Worm (Caenorhabditis elegans) whole organism, young adult: ENCODE results near the gene T26G10.4.

Experiments
- B0035.1 ChIP-seq: sonication (generic microtip); optimal IDR thresholded peaks from 2 replicates; lab custom pipeline; 2016; ENCODE audit warnings: missing genetic modification characterization, mild to moderate bottlenecking, missing compliant biosample characterization, missing genotype, missing genetic modification reagents
- F10E7.11 ChIP-seq: sonication (generic microtip); optimal IDR thresholded peaks from 2 replicates; lab custom pipeline; 2017; ENCODE audit warnings: mild to moderate bottlenecking, missing genetic modification characterization, moderate library complexity, missing compliant biosample characterization
- F22D6.2 ChIP-seq: sonication (generic microtip); optimal IDR thresholded peaks from 2 replicates; lab custom pipeline; 2016; ENCODE audit warnings: mild to moderate bottlenecking, missing genetic modification characterization, missing compliant biosample characterization
- F23B12.7 ChIP-seq: sonication (generic microtip); optimal IDR thresholded peaks from 2 replicates; lab custom pipeline; 2017; ENCODE audit warnings: missing genetic modification characterization, mild to moderate bottlenecking, missing compliant biosample characterization, antibody characterized with exemption, moderate library complexity; ENCODE audit not compliant: insufficient read depth
- F33H1.4 ChIP-seq: fragments of 200-800 bp; sonication (Bioruptor generic); IDR thresholded peaks from 2 replicates; pipeline ENCODE4 v1.3.6; 2022; ENCODE audit warnings: missing genetic modification reagents, missing genetic modification characterization, missing compliant biosample characterization
- F37B4.10 ChIP-seq: fragments of 200-800 bp; sonication (Bioruptor generic); IDR thresholded peaks from 2 replicates; pipeline ENCODE4 v1.3.6; 2022; ENCODE audit warnings: missing genetic modification characterization, missing compliant biosample characterization
- F57C9.4 ChIP-seq: sonication (generic microtip); optimal IDR thresholded peaks from 2 replicates; lab custom pipeline; 2017; ENCODE audit warnings: mild to moderate bottlenecking, missing genetic modification characterization, missing compliant biosample characterization
- K12H6.12 ChIP-seq: fragments of 200-800 bp; sonication (Bioruptor generic); optimal IDR thresholded peaks from 2 replicates; lab custom pipeline; 2018; ENCODE audit warnings: mild to moderate bottlenecking, missing genetic modification characterization, missing compliant biosample characterization
- T07F8.4 ChIP-seq: sonication (generic microtip); optimal IDR thresholded peaks from 2 replicates; lab custom pipeline; 2016; ENCODE audit warnings: mild to moderate bottlenecking, missing genetic modification characterization, moderate library complexity, missing compliant biosample characterization
- Y53F4B.3 ChIP-seq: fragments of 200-800 bp; sonication (Bioruptor generic); IDR thresholded peaks from 2 replicates; pipeline ENCODE4 v1.3.6; 2022; ENCODE audit warnings: missing genetic modification reagents, missing genetic modification characterization, missing compliant biosample characterization
- Y67H2A.10 ChIP-seq: fragments of 200-800 bp; sonication (Bioruptor generic); conservative IDR thresholded peaks from 2 replicates; pipeline ENCODE4 v1.3.6; 2022; ENCODE audit warnings: missing genetic modification reagents, missing genetic modification characterization, missing compliant biosample characterization
- Y95B8A.8 ChIP-seq: fragments of 200-800 bp; sonication (Bioruptor generic); IDR thresholded peaks from 2 replicates; pipeline ENCODE4 v1.3.6; 2022; ENCODE audit warnings: missing genetic modification reagents, missing genetic modification characterization, missing compliant biosample characterization
- akir-1 ChIP-seq: fragments of 200-800 bp; sonication (Bioruptor generic); optimal IDR thresholded peaks from 2 replicates; lab custom pipeline; 2018; ENCODE audit warnings: mild to moderate bottlenecking, missing genetic modification characterization, moderate library complexity, missing compliant biosample characterization
- atf-7 ChIP-seq: sonication (generic microtip); optimal IDR thresholded peaks from 2 replicates; lab custom pipeline; 2017; ENCODE audit warnings: mild to moderate bottlenecking, missing genetic modification characterization, missing compliant biosample characterization
- attf-3 ChIP-seq: fragments of 200-800 bp; sonication (Bioruptor generic); conservative IDR thresholded peaks from 2 replicates; pipeline ENCODE4 v1.3.6; 2022; ENCODE audit warnings: missing genetic modification reagents, missing genetic modification characterization, missing compliant biosample characterization
- ceh-58 ChIP-seq: fragments of 200-800 bp; sonication (Bioruptor generic); IDR thresholded peaks from 2 replicates; pipeline ENCODE4 v1.3.6; 2022; ENCODE audit warnings: missing genetic modification characterization, missing compliant biosample characterization
- ceh-91 ChIP-seq: fragments of 200-800 bp; sonication (Bioruptor generic); IDR thresholded peaks from 2 replicates; pipeline ENCODE4 v1.3.6; 2022; ENCODE audit warnings: missing genetic modification reagents, missing genetic modification characterization, missing compliant biosample characterization
- dox-1 ChIP-seq: fragments of 200-800 bp; sonication (Bioruptor generic); IDR thresholded peaks from 2 replicates; pipeline ENCODE4 v1.3.6; 2022; ENCODE audit warnings: missing genetic modification reagents, missing genetic modification characterization, missing compliant biosample characterization
- efl-1 ChIP-seq: fragments of 150-350 bp; optimal IDR thresholded peaks from 2 replicates; lab custom pipeline; 2014; ENCODE audit warnings: missing biosample characterization, missing genetic modification reagents, missing genetic modification characterization
- ekl-4 ChIP-seq: fragments of 200-800 bp; sonication (Bioruptor generic); IDR thresholded peaks from 2 replicates; pipeline ENCODE4 v1.3.6; 2022; ENCODE audit warnings: missing genetic modification reagents, missing genetic modification characterization, missing compliant biosample characterization
- hmg-20 ChIP-seq: fragments of 200-800 bp; sonication (Bioruptor generic); IDR thresholded peaks from 2 replicates; pipeline ENCODE4 v1.3.6; 2022; ENCODE audit warnings: missing genetic modification reagents, missing genetic modification characterization, missing compliant biosample characterization
- lin-26 ChIP-seq: fragments of 200-800 bp; sonication (Bioruptor generic); IDR thresholded peaks from 2 replicates; pipeline ENCODE4 v1.3.6; 2022; ENCODE audit warnings: missing genetic modification reagents, missing genetic modification characterization, missing compliant biosample characterization
- lin-40 ChIP-seq: sonication (generic microtip); optimal IDR thresholded peaks from 2 replicates; lab custom pipeline; 2016; ENCODE audit warnings: missing genetic modification characterization, mild to moderate bottlenecking, missing compliant biosample characterization, missing genotype, missing genetic modification reagents
- lir-1 ChIP-seq: fragments of 200-800 bp; sonication (Bioruptor generic); conservative IDR thresholded peaks from 2 replicates; pipeline ENCODE4 v1.3.6; 2022; ENCODE audit warnings: missing genetic modification reagents, missing genetic modification characterization, missing compliant biosample characterization
- lsl-1 ChIP-seq: fragments of 200-800 bp; sonication (Bioruptor generic); optimal IDR thresholded peaks from 2 replicates; lab custom pipeline; 2018; ENCODE audit warnings: mild to moderate bottlenecking, missing genetic modification characterization, moderate library complexity, missing compliant biosample characterization
- lsy-27 ChIP-seq: sonication (generic microtip); optimal IDR thresholded peaks from 2 replicates; lab custom pipeline; 2017; ENCODE audit warnings: missing genetic modification characterization, mild to moderate bottlenecking, missing compliant biosample characterization, antibody characterized with exemption, missing genotype, borderline replicate concordance; ENCODE audit not compliant: insufficient read depth
- madf-10 ChIP-seq: sonication (generic microtip); optimal IDR thresholded peaks from 2 replicates; lab custom pipeline; 2016; ENCODE audit warnings: mild to moderate bottlenecking, missing genetic modification characterization, missing compliant biosample characterization
- mxl-1 ChIP-seq: sonication (generic microtip); optimal IDR thresholded peaks from 2 replicates; lab custom pipeline; 2016; ENCODE audit warnings: missing genetic modification characterization, missing compliant biosample characterization
- nhr-179 ChIP-seq: sonication (generic microtip); optimal IDR thresholded peaks from 2 replicates; lab custom pipeline; 2016; ENCODE audit warnings: mild to moderate bottlenecking, missing genetic modification characterization, missing compliant biosample characterization
- pha-4 ChIP-seq: fragments of 150-350 bp; sonication (generic microtip); optimal IDR thresholded peaks from 2 replicates; lab custom pipeline; 2014; ENCODE audit warnings: missing biosample characterization, missing genetic modification reagents, missing genetic modification characterization
- rec-8 ChIP-seq, 2 experiments: sonication (generic microtip); optimal IDR thresholded peaks; 2 replicates each; lab custom pipeline; 2016; ENCODE audit warnings: mild to moderate bottlenecking in 2 of 2, missing genetic modification characterization in 2 of 2, missing genetic modification reagents in 2 of 2, missing genotype in 2 of 2, missing biosample characterization in 1 of 2, missing compliant biosample characterization in 1 of 2, moderate library complexity in 1 of 2
- snpc-1.3 ChIP-seq: sonication (generic microtip); optimal IDR thresholded peaks from 2 replicates; lab custom pipeline; 2017; ENCODE audit warnings: missing genetic modification characterization, mild to moderate bottlenecking, missing compliant biosample characterization, antibody characterized with exemption, moderate library complexity, missing genotype, missing genetic modification reagents; ENCODE audit not compliant: insufficient read depth
- snpc-3.4 ChIP-seq: sonication (generic microtip); optimal IDR thresholded peaks from 2 replicates; lab custom pipeline; 2017; ENCODE audit warnings: missing genetic modification characterization, mild to moderate bottlenecking, missing compliant biosample characterization, antibody characterized with exemption, moderate library complexity, missing genotype, missing genetic modification reagents
- snpc-4 ChIP-seq, 5 experiments: fragments of 150-350 bp in 1 of 5; sonication (generic microtip) in 4 of 5; optimal IDR thresholded peaks; 2 replicates each; lab custom pipeline; 2014 to 2018; ENCODE audit warnings: missing genetic modification characterization in 5 of 5, missing biosample characterization in 3 of 5, antibody characterized with exemption in 2 of 5, mild to moderate bottlenecking in 2 of 5, missing compliant biosample characterization in 2 of 5, missing genotype in 2 of 5, moderate library complexity in 2 of 5, missing genetic modification reagents in 1 of 5
- somi-1 ChIP-seq: fragments of 200-800 bp; sonication (Bioruptor generic); optimal IDR thresholded peaks from 2 replicates; lab custom pipeline; 2018; ENCODE audit warnings: mild to moderate bottlenecking, missing genetic modification characterization, missing compliant biosample characterization
- tbx-9 ChIP-seq: sonication (generic microtip); optimal IDR thresholded peaks from 2 replicates; lab custom pipeline; 2016; ENCODE audit warnings: borderline replicate concordance, missing genetic modification characterization, inconsistent platforms, missing compliant biosample characterization
- unc-62 ChIP-seq: fragments of 150-350 bp; optimal IDR thresholded peaks from 2 replicates; lab custom pipeline; 2014; ENCODE audit warnings: missing biosample characterization, missing genetic modification reagents, missing genetic modification characterization
- xnd-1 ChIP-seq: sonication (generic microtip); optimal IDR thresholded peaks from 2 replicates; lab custom pipeline; 2016; ENCODE audit warnings: missing genotype, missing genetic modification reagents, missing genetic modification characterization, missing compliant biosample characterization
- zfh-2 ChIP-seq: fragments of 200-800 bp; sonication (Bioruptor generic); conservative IDR thresholded peaks from 2 replicates; pipeline ENCODE4 v1.3.6; 2022; ENCODE audit warnings: missing genetic modification reagents, missing genetic modification characterization, missing compliant biosample characterization
- ztf-18 ChIP-seq: sonication (generic microtip); optimal IDR thresholded peaks from 2 replicates; lab custom pipeline; 2016; ENCODE audit warnings: missing genotype, mild to moderate bottlenecking, missing genetic modification characterization, missing compliant biosample characterization
- ztf-26 ChIP-seq: sonication (generic microtip); optimal IDR thresholded peaks from 2 replicates; lab custom pipeline; 2017; ENCODE audit warnings: missing genetic modification characterization, missing compliant biosample characterization
- ztf-6 ChIP-seq: fragments of 200-800 bp; sonication (Bioruptor generic); IDR thresholded peaks from 2 replicates; pipeline ENCODE4 v1.3.6; 2022; ENCODE audit warnings: missing genetic modification reagents, missing genetic modification characterization, missing compliant biosample characterization

T26G10.4 gene

DNA sequence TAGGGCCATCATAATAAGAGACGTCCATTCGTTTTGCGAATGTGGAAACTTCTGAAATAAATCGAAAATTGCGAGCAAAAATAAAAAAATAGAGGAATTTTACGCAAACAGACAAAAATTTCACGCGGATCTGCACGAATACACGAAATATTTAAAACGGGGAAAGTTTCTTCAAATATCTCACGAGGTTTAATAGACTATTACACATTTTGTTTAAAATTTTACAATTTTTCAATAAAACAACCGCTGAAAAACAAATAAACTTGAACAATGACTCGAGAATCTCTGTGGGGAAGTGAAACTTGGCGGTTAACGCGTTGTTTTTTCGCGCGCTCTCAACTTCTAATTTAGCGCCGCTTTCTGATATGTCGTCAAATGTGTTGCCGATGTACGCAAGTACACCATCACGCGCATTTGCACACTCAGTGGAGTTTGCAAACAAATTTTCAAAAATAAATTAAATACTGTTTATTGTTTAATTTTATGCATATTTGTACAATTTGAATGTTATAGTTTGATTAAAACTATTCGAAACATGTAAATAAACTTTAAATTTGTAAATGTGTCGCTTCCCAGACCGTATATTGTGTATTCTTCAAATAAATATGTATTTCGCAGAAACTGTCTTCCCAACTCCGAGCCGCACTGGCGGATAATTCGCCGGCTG is 27.1 kb upstream of the T26G10.4 start, which contains the start of the genes gpr-2 and rgr-1 (continued):
- TF ChIP-seq attf-3 (GFP tag; lab: Robert Waterston, UW) (peak; percentile 37; the same call in 1 of the 2 replicates), snpc-1.3 (peak; percentile 23), dox-1 (GFP tag; lab: Robert Waterston, UW) (peak; percentile 86), xnd-1 (tag; lab: Kevin White, UChicago) (peak; percentile 91), ceh-91 (peak; percentile 95), snpc-3.4 (peak; percentile 80), F33H1.4 (GFP tag; lab: Robert Waterston, UW) (peak; percentile 81), ztf-18 (peak; percentile 60)

DNA sequence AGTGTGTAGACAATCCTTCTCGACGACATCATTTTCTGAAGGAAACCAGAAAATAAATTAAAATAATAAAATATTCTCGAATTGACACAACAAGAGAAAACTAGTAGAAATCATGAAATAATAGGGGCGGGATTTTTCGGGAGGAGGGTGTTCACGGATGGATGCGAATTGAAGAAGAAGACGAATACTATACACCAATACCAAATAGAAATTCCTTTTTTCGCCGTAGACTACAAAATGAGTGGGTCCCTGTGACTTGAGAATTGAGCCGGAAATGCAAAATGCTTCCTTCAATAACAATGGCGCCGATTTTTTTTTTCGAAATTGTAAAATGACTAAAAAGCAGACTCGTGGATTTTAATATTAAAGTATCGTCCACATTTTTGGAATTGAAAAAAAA is 19.3 kb upstream of the T26G10.4 start, which contains the start of gene nlp-48:
Gene nlp-48, minus strand, starts transcription at position 101 of the 400 bp plus-strand sequence.
- no peak for TF ChIP-seq madf-10 (tag; lab: Kevin White, UChicago)
- no peak for TF ChIP-seq dox-1 (GFP tag; lab: Robert Waterston, UW)
- TF ChIP-seq lin-26 (GFP tag; lab: Robert Waterston, UW), result no peak
- no peak for TF ChIP-seq lsl-1 (GFP tag; lab: Kevin White, UChicago)
- no peak for TF ChIP-seq Y95B8A.8 (GFP tag; lab: Robert Waterston, UW)
- no peak for TF ChIP-seq lin-40 (tag; lab: Kevin White, UChicago)
- TF ChIP-seq somi-1 (GFP tag; lab: Kevin White, UChicago), result no peak
- TF ChIP-seq rec-8 (tag; optimal IDR thresholded peaks at IDR 0.05; lab: Kevin White, UChicago), result no peak
- no peak for TF ChIP-seq F23B12.7 (tag; lab: Kevin White, UChicago)
- TF ChIP-seq F57C9.4 (tag; lab: Kevin White, UChicago), result no peak
- no peak for TF ChIP-seq atf-7
- TF ChIP-seq pha-4 (tag; lab: Kevin White, UChicago), result no peak
- TF ChIP-seq snpc-4 (GFP tag; optimal IDR thresholded peaks at IDR 0.05; lab: Kevin White, UChicago), result no peak
- TF ChIP-seq snpc-4 (tag; optimal IDR thresholded peaks at IDR 0.05; lab: Kevin White, UChicago), result no peak
- TF ChIP-seq, all 124 proteins: peak for 0

DNA sequence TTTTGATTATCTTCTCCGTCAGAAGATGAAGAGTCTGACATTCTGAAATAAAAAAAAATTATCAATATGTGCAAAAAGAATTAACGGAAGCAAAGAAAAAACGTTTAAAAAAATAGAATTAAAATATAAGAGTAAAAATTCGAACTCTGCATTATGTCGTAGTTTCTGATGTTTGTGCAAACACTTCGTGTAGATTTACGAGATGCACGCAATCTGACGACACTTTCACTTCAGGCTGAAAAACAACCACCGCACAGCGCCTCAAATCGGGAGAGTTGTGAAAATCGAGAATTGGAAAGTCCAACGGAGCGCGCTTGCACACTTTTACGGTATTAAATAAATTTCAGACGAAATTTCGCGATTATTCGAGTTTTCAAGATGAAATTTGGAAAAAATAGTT is 13.7 kb upstream of the T26G10.4 start, which contains the start of gene T26G10.1:
Gene T26G10.1, minus strand, starts transcription at position 42 of the 400 bp plus-strand sequence.
- TF ChIP-seq ceh-58 (GFP tag; lab: Robert Waterston, UW) (no peak), akir-1 (no peak), nhr-179 (tag; lab: Kevin White, UChicago) (no peak), lsy-27 (no peak), T07F8.4 (tag; lab: Kevin White, UChicago) (no peak), mxl-1 (tag; lab: Kevin White, UChicago) (no peak), F23B12.7 (tag; lab: Kevin White, UChicago) (no peak), F22D6.2 (tag; lab: Kevin White, UChicago) (no peak), B0035.1 (no peak), F10E7.11 (tag; lab: Kevin White, UChicago) (no peak), lir-1 (GFP tag; lab: Robert Waterston, UW) (peak; percentile 55), ekl-4 (GFP tag; lab: Robert Waterston, UW) (peak; percentile 87), hmg-20 (GFP tag; lab: Robert Waterston, UW) (no peak), rec-8 (tag; optimal IDR thresholded peaks at IDR 0.05; lab: Kevin White, UChicago) (no peak), Y67H2A.10 (GFP tag; lab: Robert Waterston, UW) (no peak), Y95B8A.8 (GFP tag; lab: Robert Waterston, UW) (peak; percentile 60; the same call in 1 of the 2 replicates), snpc-3.4 (no peak), ztf-18 (peak; percentile 38), F37B4.10 (GFP tag; lab: Robert Waterston, UW) (no peak), snpc-1.3 (peak; percentile 15), Y53F4B.3 (GFP tag; lab: Robert Waterston, UW) (no peak), zfh-2 (GFP tag; lab: Robert Waterston, UW) (no peak), ztf-6 (GFP tag; lab: Robert Waterston, UW) (no peak), ztf-26 (tag; lab: Kevin White, UChicago) (no peak), unc-62 (GFP tag; lab: Kevin White, UChicago) (no peak), K12H6.12 (tag; lab: Kevin White, UChicago) (no peak), efl-1 (GFP tag; lab: Kevin White, UChicago) (peak; percentile 24), tbx-9 (no peak)
